Fruit fly (Drosophila melanogaster): ENCODE measurements around the gene Mgat2.

dm6 chr3R:30021009-30021408, 1.0 kb downstream of the Mgat2 start:
- TF ChIP-seq pan (optimal IDR thresholded peaks at IDR 0.05) = no peak
- TF ChIP-seq Dll (optimal IDR thresholded peaks at IDR 0.05) = no peak
- no peak for TF ChIP-seq CG8478 (optimal IDR thresholded peaks at IDR 0.05)
- no peak for TF ChIP-seq psq (optimal IDR thresholded peaks at IDR 0.05)
- TF ChIP-seq EcR (GFP tag; optimal IDR thresholded peaks at IDR 0.05) = no peak

All from whole organism.